Fruit fly (Drosophila melanogaster) whole organism, pupa: ENCODE measurements around the gene Acbp5.

Experiments used
- CG8159 ChIP-seq: fragments of 200-800 bp; sonication (Bioruptor generic); optimal IDR thresholded peaks from 3 replicates; lab custom pipeline; 2018; ENCODE audit warnings: missing biosample characterization, mild to moderate bottlenecking, missing genetic modification characterization, moderate library complexity
- EcR ChIP-seq: fragments of 200-800 bp; sonication (Bioruptor generic); optimal IDR thresholded peaks from 3 replicates; lab custom pipeline; 2019; ENCODE audit warnings: missing biosample characterization, missing genetic modification characterization, mild to moderate bottlenecking, moderate library complexity, missing genetic modification reagents

dm6 chr3L:8798129-8798528, 9.8 kb upstream of the Acbp5 start:
- TF ChIP-seq EcR (GFP tag; lab: Kevin White, UChicago) (no peak), CG8159 (tag; lab: Kevin White, UChicago) (no peak)
